Fruit fly (Drosophila melanogaster) whole organism, embryonic: ENCODE results near the gene CG31650.

Experiments
- Ada2b ChIP-seq: fragments of 200-800 bp; sonication (Bioruptor generic); IDR thresholded peaks from 2 replicates; pipeline ENCODE4 v1.3.6; 2022; ENCODE audit warnings: missing biosample characterization, missing genetic modification characterization
- CG1024 ChIP-seq: fragments of 200-800 bp; sonication (Bioruptor generic); IDR thresholded peaks from 2 replicates; pipeline ENCODE4 v1.3.6; 2022; ENCODE audit warnings: missing biosample characterization, missing genetic modification characterization
- CG11247 ChIP-seq: fragments of 200-800 bp; sonication (Bioruptor generic); IDR thresholded peaks from 2 replicates; pipeline ENCODE4 v1.3.6; 2022; ENCODE audit warnings: missing biosample characterization, missing genetic modification characterization
- CG11504 ChIP-seq: fragments of 200-800 bp; sonication (Bioruptor generic); optimal IDR thresholded peaks from 3 replicates; lab custom pipeline; 2019; ENCODE audit warnings: missing biosample characterization, mild to moderate bottlenecking, missing genetic modification characterization, moderate library complexity
- CG12391 ChIP-seq: fragments of 200-800 bp; sonication (Bioruptor generic); optimal IDR thresholded peaks from 3 replicates; lab custom pipeline; 2018; ENCODE audit warnings: missing biosample characterization, mild to moderate bottlenecking, missing genetic modification characterization, moderate library complexity
- CG17802 ChIP-seq: fragments of 200-800 bp; sonication (Bioruptor generic); optimal IDR thresholded peaks from 2 replicates; lab custom pipeline; 2018; ENCODE audit warnings: missing biosample characterization, mild to moderate bottlenecking, missing genetic modification characterization, moderate library complexity
- CG18599 ChIP-seq: fragments of 200-800 bp; sonication (Bioruptor generic); optimal IDR thresholded peaks from 3 replicates; lab custom pipeline; 2017; ENCODE audit warnings: missing biosample characterization, missing genetic modification characterization, mild to moderate bottlenecking, moderate library complexity, missing genetic modification reagents
- CG2120 ChIP-seq: fragments of 200-800 bp; sonication (Bioruptor generic); optimal IDR thresholded peaks from 3 replicates; lab custom pipeline; 2016; ENCODE audit warnings: missing biosample characterization, missing genetic modification characterization
- CG2678 ChIP-seq: fragments of 200-800 bp; sonication (Bioruptor generic); optimal IDR thresholded peaks from 3 replicates; lab custom pipeline; 2019; ENCODE audit warnings: missing biosample characterization, mild to moderate bottlenecking, missing genetic modification characterization, moderate library complexity
- CG2712 ChIP-seq: fragments of 200-800 bp; optimal IDR thresholded peaks from 3 replicates; lab custom pipeline; 2019; ENCODE audit warnings: missing biosample characterization, mild to moderate bottlenecking, missing genetic modification characterization, moderate library complexity
- CG32532 ChIP-seq: fragments of 200-800 bp; sonication (Bioruptor generic); IDR thresholded peaks from 2 replicates; pipeline ENCODE4 v1.3.6; 2022; ENCODE audit warnings: missing biosample characterization, missing genetic modification characterization
- CG33213 ChIP-seq: fragments of 200-800 bp; sonication (Bioruptor generic); optimal IDR thresholded peaks from 3 replicates; lab custom pipeline; 2016; ENCODE audit warnings: missing biosample characterization, missing genetic modification characterization
- CG4328 ChIP-seq: fragments of 200-800 bp; sonication (Bioruptor generic); optimal IDR thresholded peaks from 3 replicates; lab custom pipeline; 2017; ENCODE audit warnings: missing biosample characterization, missing genetic modification reagents, missing genetic modification characterization
- CG7839 ChIP-seq: fragments of 200-800 bp; sonication (Bioruptor generic); optimal IDR thresholded peaks from 3 replicates; lab custom pipeline; 2018; ENCODE audit warnings: missing biosample characterization, mild to moderate bottlenecking, missing genetic modification characterization, moderate library complexity
- CG8359 ChIP-seq: fragments of 200-800 bp; sonication (Bioruptor generic); optimal IDR thresholded peaks from 2 replicates; lab custom pipeline; 2017; ENCODE audit warnings: missing biosample characterization, mild to moderate bottlenecking, missing genetic modification characterization, borderline replicate concordance
- CG8388 ChIP-seq: fragments of 200-800 bp; sonication (Bioruptor generic); optimal IDR thresholded peaks from 2 replicates; lab custom pipeline; 2019; ENCODE audit warnings: missing biosample characterization, mild to moderate bottlenecking, missing genetic modification characterization, moderate library complexity
- Ets65A ChIP-seq: fragments of 200-800 bp; sonication (Bioruptor generic); peaks from one replicate; lab custom pipeline; 2016; ENCODE audit warnings: missing biosample characterization, missing genetic modification characterization
- Hmr ChIP-seq: fragments of 200-800 bp; sonication (Bioruptor generic); optimal IDR thresholded peaks from 3 replicates; lab custom pipeline; 2017; ENCODE audit warnings: mild to moderate bottlenecking, missing biosample characterization, missing genetic modification reagents, missing genetic modification characterization
- Hr51 ChIP-seq, 2 experiments: fragments of 200-800 bp; sonication (Bioruptor generic); optimal IDR thresholded peaks; 2 replicates in 1 of 2; 3 replicates in 1 of 2; lab custom pipeline; 2016 to 2018; ENCODE audit warnings: missing biosample characterization in 2 of 2, missing genetic modification characterization in 2 of 2, mild to moderate bottlenecking in 1 of 2, moderate library complexity in 1 of 2
- Med ChIP-seq: fragments of 200-800 bp; sonication (Bioruptor generic); peaks from one replicate; lab custom pipeline; 2016; ENCODE audit warnings: missing biosample characterization, missing genetic modification characterization, mild to moderate bottlenecking, inconsistent platforms, moderate library complexity
- NC2α ChIP-seq: fragments of 200-800 bp; sonication (Bioruptor generic); optimal IDR thresholded peaks from 2 replicates; lab custom pipeline; 2016; ENCODE audit warnings: missing biosample characterization, missing genetic modification characterization
- Nf-YA ChIP-seq: fragments of 200-800 bp; sonication (Bioruptor generic); IDR thresholded peaks from 2 replicates; pipeline ENCODE4 v1.3.6; 2022; ENCODE audit warnings: missing biosample characterization, missing genetic modification characterization
- Oli ChIP-seq: fragments of 200-800 bp; sonication (Bioruptor generic); optimal IDR thresholded peaks from 2 replicates; lab custom pipeline; 2018; ENCODE audit warnings: missing biosample characterization, mild to moderate bottlenecking, missing genetic modification characterization, moderate library complexity
- Ptx1 ChIP-seq: fragments of 200-800 bp; sonication (Bioruptor generic); IDR thresholded peaks from 2 replicates; pipeline ENCODE4 v1.3.6; 2022; ENCODE audit warnings: missing biosample characterization, missing genetic modification characterization
- Ravus ChIP-seq: fragments of 200-800 bp; sonication (Bioruptor generic); IDR thresholded peaks from 2 replicates; pipeline ENCODE4 v1.3.6; 2022; ENCODE audit warnings: missing biosample characterization, missing genetic modification characterization
- Sox102F ChIP-seq: fragments of 200-800 bp; sonication (Bioruptor generic); optimal IDR thresholded peaks from 2 replicates; lab custom pipeline; 2018; ENCODE audit warnings: missing biosample characterization, mild to moderate bottlenecking, missing genetic modification characterization, moderate library complexity
- bsh ChIP-seq, 2 experiments: fragments of 200-800 bp; sonication (Bioruptor generic); optimal IDR thresholded peaks; 2 replicates each; lab custom pipeline; 2017 to 2018; ENCODE audit warnings: mild to moderate bottlenecking in 2 of 2, missing biosample characterization in 2 of 2, missing genetic modification characterization in 2 of 2, moderate library complexity in 1 of 2
- dmrt99B ChIP-seq: fragments of 200-800 bp; sonication (Bioruptor generic); optimal IDR thresholded peaks from 2 replicates; lab custom pipeline; 2018; ENCODE audit warnings: missing biosample characterization, mild to moderate bottlenecking, missing genetic modification characterization, moderate library complexity
- dpn ChIP-seq, 2 experiments: fragments of 200-800 bp; sonication (Bioruptor generic); optimal IDR thresholded peaks; 3 replicates each; lab custom pipeline; 2016; ENCODE audit warnings: missing biosample characterization in 2 of 2, missing genetic modification characterization in 2 of 2
- gem ChIP-seq: fragments of 200-800 bp; sonication (Bioruptor generic); optimal IDR thresholded peaks from 2 replicates; lab custom pipeline; 2019; ENCODE audit warnings: missing biosample characterization, mild to moderate bottlenecking, missing genetic modification characterization, moderate library complexity
- knrl ChIP-seq: fragments of 200-800 bp; sonication (Bioruptor generic); IDR thresholded peaks from 3 replicates; pipeline ENCODE4 v1.3.6; 2022; ENCODE audit warnings: missing biosample characterization, missing genetic modification characterization; ENCODE audit not compliant: partially characterized antibody
- lab ChIP-seq: fragments of 200-800 bp; sonication (Bioruptor generic); optimal IDR thresholded peaks from 3 replicates; lab custom pipeline; 2017; ENCODE audit warnings: missing biosample characterization, missing genetic modification characterization, mild to moderate bottlenecking, moderate library complexity, missing genetic modification reagents
- otp ChIP-seq: fragments of 200-800 bp; sonication (Bioruptor generic); IDR thresholded peaks from 3 replicates; pipeline ENCODE4, ENCODE4 v1.3.6; 2022; ENCODE audit warnings: missing biosample characterization, missing genetic modification characterization
- row ChIP-seq: fragments of 200-800 bp; sonication (Bioruptor generic); IDR thresholded peaks from 3 replicates; pipeline ENCODE4 v1.3.6; 2022; ENCODE audit warnings: missing biosample characterization, missing genetic modification characterization
- run ChIP-seq: fragments of 200-800 bp; sonication (Bioruptor generic); optimal IDR thresholded peaks from 3 replicates; lab custom pipeline; 2018; ENCODE audit warnings: missing biosample characterization, mild to moderate bottlenecking, missing genetic modification characterization
- sens ChIP-seq: fragments of 200-800 bp; sonication (Bioruptor generic); peaks from one replicate; lab custom pipeline; 2016; ENCODE audit warnings: missing biosample characterization, missing genetic modification characterization
- sisA ChIP-seq: fragments of 200-800 bp; sonication (Bioruptor generic); IDR thresholded peaks from 2 replicates; pipeline ENCODE4 v1.3.6; 2022; ENCODE audit warnings: missing biosample characterization, missing genetic modification characterization
- slbo ChIP-seq: fragments of 200-800 bp; sonication (Bioruptor generic); IDR thresholded peaks from 2 replicates; pipeline ENCODE4 v1.3.6; 2022; ENCODE audit warnings: missing biosample characterization, missing genetic modification characterization
- tx ChIP-seq: fragments of 200-800 bp; sonication (Bioruptor generic); optimal IDR thresholded peaks from 2 replicates; lab custom pipeline; 2016; ENCODE audit warnings: missing biosample characterization, missing genetic modification characterization
- vvl ChIP-seq: fragments of 200-800 bp; sonication (Bioruptor generic); IDR thresholded peaks from 2 replicates; pipeline ENCODE4 v1.3.6; 2022; ENCODE audit warnings: missing biosample characterization, missing genetic modification characterization
- yki ChIP-seq: fragments of >200 bp; optimal IDR thresholded peaks from 3 replicates; lab custom pipeline; 2018

Gene CG31650

DNA sequence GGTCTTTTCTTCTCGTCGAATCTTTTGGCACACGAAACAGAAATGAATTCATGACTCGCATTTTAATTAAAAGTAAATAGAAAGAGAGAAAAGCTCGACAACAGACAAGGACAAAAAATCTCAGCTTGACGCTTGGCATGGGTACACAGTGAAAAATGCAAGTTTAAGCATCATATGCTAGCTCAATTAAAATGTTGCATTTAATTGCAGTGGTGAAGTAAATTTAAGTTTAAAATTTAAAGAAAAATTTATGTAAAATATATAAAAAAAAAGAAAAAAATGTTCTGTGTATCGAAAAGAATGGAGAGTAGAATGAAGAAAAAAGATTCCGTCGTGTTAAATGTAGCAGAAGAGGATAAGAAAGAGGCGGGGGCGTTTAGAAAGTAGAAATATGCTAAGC lies 41.0 kb upstream of the CG31650 start:
- TF ChIP-seq CG2678 (tag; lab: Kevin White, UChicago): peak; percentile 4
- 0 out of 2 replicates have a peak, but pooled peaks have one; percentile 10 for TF ChIP-seq CG1024 (GFP tag; lab: Robert Waterston, UW)
- TF ChIP-seq CG8388 (GFP tag; lab: Kevin White, UChicago): peak; percentile 16
- TF ChIP-seq CG2712: peak; percentile 8
- peak in 1 of 2 experiments; percentile 4 for TF ChIP-seq bsh (GFP tag; optimal IDR thresholded peaks at IDR 0.05; lab: Kevin White, UChicago)
- TF ChIP-seq row (GFP tag; lab: Robert Waterston, UW): peak; percentile 39; the same call in 1 of the 3 replicates
- TF ChIP-seq Ada2b (GFP tag; lab: Robert Waterston, UW): 0 out of 2 replicates have a peak, but pooled peaks have one; percentile 23
- peak; percentile 58 for TF ChIP-seq gem (tag; lab: Kevin White, UChicago)
- TF ChIP-seq Nf-YA (GFP tag; lab: Robert Waterston, UW): no peak
- TF ChIP-seq yki (lab: Kevin White, UChicago): no peak
- peak; percentile 23; the same call in 1 of the 2 replicates for TF ChIP-seq sisA (GFP tag; lab: Robert Waterston, UW)
- no peak for TF ChIP-seq CG33213 (GFP tag; lab: Kevin White, UChicago)
- peak; percentile 21 for TF ChIP-seq CG12391 (tag; lab: Kevin White, UChicago)
- TF ChIP-seq CG32532 (GFP tag; lab: Robert Waterston, UW): no peak
- TF ChIP-seq Hmr (GFP tag; lab: Kevin White, UChicago): peak; percentile 37
- TF ChIP-seq Ptx1 (GFP tag; lab: Robert Waterston, UW): 0 out of 2 replicates have a peak, but pooled peaks have one; percentile 11
- TF ChIP-seq CG18599 (GFP tag; lab: Kevin White, UChicago): peak; percentile 40
- TF ChIP-seq sens (GFP tag; lab: Kevin White, UChicago): peak; percentile 55
- no peak for TF ChIP-seq CG17802
- peak; percentile 23 for TF ChIP-seq CG11504 (tag; lab: Kevin White, UChicago)
- no peak for TF ChIP-seq CG8359 (GFP tag; lab: Kevin White, UChicago)
- TF ChIP-seq run (tag; lab: Kevin White, UChicago): no peak
- TF ChIP-seq Ravus: no peak
- TF ChIP-seq CG7839 (tag; lab: Kevin White, UChicago): peak; percentile 28
- 0 out of 3 replicates have a peak, but pooled peaks have one; percentile 18 for TF ChIP-seq otp (GFP tag; lab: Robert Waterston, UW)
- TF ChIP-seq Ets65A (GFP tag; lab: Kevin White, UChicago): no peak
- TF ChIP-seq dpn (GFP tag; optimal IDR thresholded peaks at IDR 0.05; lab: Kevin White, UChicago): peak in 1 of 2 experiments; percentile 5
- peak; percentile 31 for TF ChIP-seq CG2120 (GFP tag; lab: Kevin White, UChicago)
- TF ChIP-seq tx (GFP tag; lab: Kevin White, UChicago): no peak
- peak in 1 of 2 experiments; percentile 12 for TF ChIP-seq Hr51 (GFP tag; optimal IDR thresholded peaks at IDR 0.05; lab: Kevin White, UChicago)
- TF ChIP-seq CG11247 (GFP tag; lab: Robert Waterston, UW): 0 out of 2 replicates have a peak, but pooled peaks have one; percentile 18
- TF ChIP-seq slbo (GFP tag; lab: Robert Waterston, UW): peak; percentile 46; the same call in 1 of the 2 replicates
- TF ChIP-seq Sox102F (GFP tag; lab: Kevin White, UChicago): peak; percentile 9
- no peak for TF ChIP-seq NC2α
- peak; percentile 1 for TF ChIP-seq Oli (tag; lab: Kevin White, UChicago)
- no peak for TF ChIP-seq CG4328 (GFP tag; lab: Kevin White, UChicago)
- TF ChIP-seq Med (GFP tag; lab: Kevin White, UChicago): peak; percentile 23
- TF ChIP-seq lab: peak; percentile 37
- no peak for TF ChIP-seq knrl (GFP tag; lab: Robert Waterston, UW)
- TF ChIP-seq dmrt99B (tag; lab: Kevin White, UChicago): peak; percentile 12
- TF ChIP-seq vvl (GFP tag; lab: Robert Waterston, UW): peak; percentile 22; the same call in 1 of the 2 replicates
- TF ChIP-seq, all 482 proteins: peak for 28
